Fruit fly (Drosophila melanogaster): Measurements from ENCODE around the gene bves.
A peak's percentile ranks its signal among the peaks of the same experiment; 100 is the strongest.

The bves gene

DNA sequence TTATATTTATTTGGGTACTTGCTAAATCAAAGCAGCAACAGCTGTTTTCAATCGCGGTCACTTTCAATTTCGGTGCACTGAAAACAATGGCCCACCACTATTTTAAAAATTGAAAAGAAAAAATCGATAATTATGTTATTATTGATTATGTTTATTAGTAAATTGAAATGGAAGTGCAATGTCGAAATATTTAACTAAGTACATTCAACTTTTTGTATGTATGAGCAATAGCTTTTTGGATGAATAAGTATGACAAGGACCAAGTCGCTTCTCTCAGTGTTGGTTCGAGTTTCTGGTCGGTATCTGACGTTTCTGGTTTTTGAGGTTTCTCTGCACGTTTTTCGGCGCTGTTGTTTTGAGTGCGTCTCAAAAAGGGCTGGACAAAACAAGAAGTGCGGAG is 70.4 kb downstream of the bves start:
- TF ChIP-seq sens-2 (GFP tag; IDR thresholded peaks at IDR 0.05) (0 out of 2 replicates have a peak, but pooled peaks have one; percentile 23), ewg (GFP tag; optimal IDR thresholded peaks at IDR 0.05) (peak; percentile 42), CG4424 (GFP tag; optimal IDR thresholded peaks at IDR 0.05) (peak; percentile 61), wdn (GFP tag; IDR thresholded peaks at IDR 0.05) (peak; percentile 53; the same call in 1 of the 2 replicates), scrt (GFP tag; optimal IDR thresholded peaks at IDR 0.05) (peak; percentile 35), CG18262 (tag; optimal IDR thresholded peaks at IDR 0.05) (peak; percentile 79), CG12659 (GFP tag; optimal IDR thresholded peaks at IDR 0.05) (peak; percentile 53), pan (optimal IDR thresholded peaks at IDR 0.05) (no peak), pan (GFP tag; optimal IDR thresholded peaks at IDR 0.05 in 1 of 2, IDR thresholded peaks at IDR 0.05 in 1 of 2) (peak in 1 of 2 experiments; percentile 73), HLH3B (GFP tag; IDR thresholded peaks at IDR 0.05) (no peak; the same call in 1 of the 2 replicates), Nf-YA (GFP tag; IDR thresholded peaks at IDR 0.05) (0 out of 2 replicates have a peak, but pooled peaks have one; percentile 35), NC2α (GFP tag; optimal IDR thresholded peaks at IDR 0.05) (no peak), BtbVII (GFP tag; optimal IDR thresholded peaks at IDR 0.05) (peak; percentile 27), nerfin-2 (GFP tag; IDR thresholded peaks at IDR 0.05; ENCODE audit: partially characterized antibody) (no peak), aop (GFP tag; IDR thresholded peaks at IDR 0.05) (no peak), slou (GFP tag; optimal IDR thresholded peaks at IDR 0.05) (peak; percentile 45), CG8944 (GFP tag; optimal IDR thresholded peaks at IDR 0.05) (no peak), CG9727 (GFP tag; optimal IDR thresholded peaks at IDR 0.05) (peak; percentile 70), org-1 (GFP tag; optimal IDR thresholded peaks at IDR 0.05) (peak; percentile 37), CG11560 (tag; IDR thresholded peaks at IDR 0.05) (no peak), chn (GFP tag; optimal IDR thresholded peaks at IDR 0.05) (peak; percentile 50), CG15479 (GFP tag; optimal IDR thresholded peaks at IDR 0.05) (no peak), CG10209 (GFP tag; optimal IDR thresholded peaks at IDR 0.05) (peak; percentile 55), en (GFP tag; optimal IDR thresholded peaks at IDR 0.05) (no peak), Mad (GFP tag; optimal IDR thresholded peaks at IDR 0.05) (peak; percentile 42), CG13287 (GFP tag; IDR thresholded peaks at IDR 0.05; ENCODE audit: partially characterized antibody) (no peak), CG30020 (tag; optimal IDR thresholded peaks at IDR 0.05) (no peak), vnd (GFP tag; IDR thresholded peaks at IDR 0.05; ENCODE audit: partially characterized antibody) (no peak), eyg (GFP tag; optimal IDR thresholded peaks at IDR 0.05) (no peak), pho (GFP tag; optimal IDR thresholded peaks at IDR 0.05) (peak; percentile 25), CG12391 (tag; optimal IDR thresholded peaks at IDR 0.05) (peak; percentile 83), HLHmδ (GFP tag; optimal IDR thresholded peaks at IDR 0.05) (no peak), CG17612 (GFP tag; IDR thresholded peaks at IDR 0.05) (peak; percentile 51; the same call in 1 of the 2 replicates), tup (GFP tag; optimal IDR thresholded peaks at IDR 0.05) (peak; percentile 22), Vsx1 (GFP tag; optimal IDR thresholded peaks at IDR 0.05) (peak; percentile 35), Dbx (GFP tag; IDR thresholded peaks at IDR 0.05) (peak; percentile 52; the same call in 1 of the 3 replicates), CG1024 (GFP tag; IDR thresholded peaks at IDR 0.05) (no peak), CG14667 (GFP tag; IDR thresholded peaks at IDR 0.05) (peak; percentile 43), CG7745 (tag; optimal IDR thresholded peaks at IDR 0.05) (no peak), shn (GFP tag; optimal IDR thresholded peaks at IDR 0.05) (no peak), D19A (tag; optimal IDR thresholded peaks at IDR 0.05) (peak; percentile 55), gfzf (GFP tag; optimal IDR thresholded peaks at IDR 0.05) (no peak), Max (GFP tag; optimal IDR thresholded peaks at IDR 0.05) (peak; percentile 51), hb (GFP tag; IDR thresholded peaks at IDR 0.05; ENCODE audit: partially characterized antibody) (no peak), trem (tag; optimal IDR thresholded peaks at IDR 0.05) (peak; percentile 51), Trl (optimal IDR thresholded peaks at IDR 0.05) (no peak), Trl (GFP tag; optimal IDR thresholded peaks at IDR 0.05) (peak; percentile 37), sisA (GFP tag; IDR thresholded peaks at IDR 0.05) (peak; percentile 54; the same call in 1 of the 2 replicates), Ets97D (GFP tag; optimal IDR thresholded peaks at IDR 0.05) (no peak), Hey (tag; optimal IDR thresholded peaks at IDR 0.05) (no peak), HmgD (GFP tag; optimal IDR thresholded peaks at IDR 0.05) (no peak)

Data from whole organism, embryonic.